Worm (Caenorhabditis elegans) whole organism, young adult: Measurements from ENCODE around the gene T09B9.4.
A peak's percentile ranks its signal among the peaks of the same experiment; 100 is the strongest.

Experiments
- B0035.1 ChIP-seq: sonication (generic microtip); optimal IDR thresholded peaks from 2 replicates; lab custom pipeline; 2016; ENCODE audit warnings: missing genetic modification characterization, mild to moderate bottlenecking, missing compliant biosample characterization, missing genotype, missing genetic modification reagents
- B0261.1 ChIP-seq: sonication (generic microtip); optimal IDR thresholded peaks from 2 replicates; lab custom pipeline; 2016; ENCODE audit warnings: mild to moderate bottlenecking, missing genetic modification characterization, moderate library complexity, missing compliant biosample characterization
- T26A5.8 ChIP-seq: sonication (generic microtip); optimal IDR thresholded peaks from 2 replicates; lab custom pipeline; 2016; ENCODE audit warnings: missing genetic modification characterization, missing compliant biosample characterization
- Y79H2A.3 ChIP-seq: fragments of 200-800 bp; sonication (Bioruptor generic); conservative IDR thresholded peaks from 2 replicates; pipeline ENCODE4 v1.3.6; 2022; ENCODE audit warnings: missing genetic modification reagents, missing genetic modification characterization, missing compliant biosample characterization
- ceh-40 ChIP-seq: fragments of 200-800 bp; sonication (Bioruptor generic); IDR thresholded peaks from 2 replicates; pipeline ENCODE4 v1.3.6; 2022; ENCODE audit warnings: missing genetic modification characterization, missing compliant biosample characterization
- dpl-1 ChIP-seq: fragments of 150-350 bp; optimal IDR thresholded peaks from 2 replicates; lab custom pipeline; 2014; ENCODE audit warnings: missing biosample characterization, missing genetic modification reagents, missing genetic modification characterization
- gei-17 ChIP-seq: fragments of 200-800 bp; sonication (Bioruptor generic); optimal IDR thresholded peaks from 2 replicates; lab custom pipeline; 2018; ENCODE audit warnings: mild to moderate bottlenecking, missing genetic modification characterization, missing compliant biosample characterization
- him-1 ChIP-seq: sonication (generic microtip); optimal IDR thresholded peaks from 2 replicates; lab custom pipeline; 2016; ENCODE audit warnings: missing genotype, missing genetic modification reagents, missing genetic modification characterization, missing compliant biosample characterization
- hmg-20 ChIP-seq: fragments of 200-800 bp; sonication (Bioruptor generic); IDR thresholded peaks from 2 replicates; pipeline ENCODE4 v1.3.6; 2022; ENCODE audit warnings: missing genetic modification reagents, missing genetic modification characterization, missing compliant biosample characterization
- hrde-1 ChIP-seq: sonication (generic microtip); optimal IDR thresholded peaks from 2 replicates; lab custom pipeline; 2016; ENCODE audit warnings: missing genetic modification characterization, mild to moderate bottlenecking, missing compliant biosample characterization, moderate library complexity, missing genotype, missing genetic modification reagents, borderline replicate concordance
- lsl-1 ChIP-seq: fragments of 200-800 bp; sonication (Bioruptor generic); optimal IDR thresholded peaks from 2 replicates; lab custom pipeline; 2018; ENCODE audit warnings: mild to moderate bottlenecking, missing genetic modification characterization, moderate library complexity, missing compliant biosample characterization
- madf-10 ChIP-seq: sonication (generic microtip); optimal IDR thresholded peaks from 2 replicates; lab custom pipeline; 2016; ENCODE audit warnings: mild to moderate bottlenecking, missing genetic modification characterization, missing compliant biosample characterization
- madf-3 ChIP-seq: fragments of 200-800 bp; sonication (Bioruptor generic); IDR thresholded peaks from 2 replicates; pipeline ENCODE4 v1.3.6; 2022; ENCODE audit warnings: missing genetic modification reagents, missing genetic modification characterization, missing compliant biosample characterization
- mcd-1 ChIP-seq: fragments of 200-800 bp; sonication (Bioruptor generic); IDR thresholded peaks from 2 replicates; pipeline ENCODE4 v1.3.6; 2022; ENCODE audit warnings: missing genetic modification reagents, missing genetic modification characterization, missing compliant biosample characterization
- nfya-1 ChIP-seq: sonication (generic microtip); optimal IDR thresholded peaks from 2 replicates; lab custom pipeline; 2017; ENCODE audit warnings: antibody characterized with exemption, missing compliant biosample characterization, missing genetic modification characterization, borderline replicate concordance; ENCODE audit not compliant: insufficient read depth
- nfya-2 ChIP-seq: fragments of 200-800 bp; sonication (Bioruptor generic); IDR thresholded peaks from 2 replicates; pipeline ENCODE4 v1.3.6; 2022; ENCODE audit warnings: missing genetic modification reagents, missing genetic modification characterization, missing compliant biosample characterization
- nhr-120 ChIP-seq: fragments of 200-800 bp; sonication (Bioruptor generic); IDR thresholded peaks from 2 replicates; pipeline ENCODE4 v1.3.6; 2022; ENCODE audit warnings: missing genetic modification characterization, missing compliant biosample characterization
- nhr-179 ChIP-seq: sonication (generic microtip); optimal IDR thresholded peaks from 2 replicates; lab custom pipeline; 2016; ENCODE audit warnings: mild to moderate bottlenecking, missing genetic modification characterization, missing compliant biosample characterization
- pha-4 ChIP-seq: fragments of 150-350 bp; sonication (generic microtip); optimal IDR thresholded peaks from 2 replicates; lab custom pipeline; 2014; ENCODE audit warnings: missing biosample characterization, missing genetic modification reagents, missing genetic modification characterization
- rec-8 ChIP-seq, 2 experiments: sonication (generic microtip); optimal IDR thresholded peaks; 2 replicates each; lab custom pipeline; 2016; ENCODE audit warnings: mild to moderate bottlenecking in 2 of 2, missing genetic modification characterization in 2 of 2, missing genetic modification reagents in 2 of 2, missing genotype in 2 of 2, missing biosample characterization in 1 of 2, missing compliant biosample characterization in 1 of 2, moderate library complexity in 1 of 2
- repo-1 ChIP-seq: sonication (generic microtip); optimal IDR thresholded peaks from 2 replicates; lab custom pipeline; 2017; ENCODE audit warnings: mild to moderate bottlenecking, missing genetic modification characterization, missing compliant biosample characterization
- sea-2 ChIP-seq: fragments of 200-800 bp; sonication (Bioruptor generic); IDR thresholded peaks from 2 replicates; pipeline ENCODE4 v1.3.6; 2022; ENCODE audit warnings: missing genetic modification characterization, missing compliant biosample characterization
- somi-1 ChIP-seq: fragments of 200-800 bp; sonication (Bioruptor generic); optimal IDR thresholded peaks from 2 replicates; lab custom pipeline; 2018; ENCODE audit warnings: mild to moderate bottlenecking, missing genetic modification characterization, missing compliant biosample characterization
- sptf-2 ChIP-seq: fragments of 200-800 bp; sonication (Bioruptor generic); optimal IDR thresholded peaks from 2 replicates; lab custom pipeline; 2018; ENCODE audit warnings: mild to moderate bottlenecking, missing genetic modification characterization, missing compliant biosample characterization
- tbp1 ChIP-seq: fragments of 200-800 bp; sonication (Bioruptor generic); optimal IDR thresholded peaks from 2 replicates; lab custom pipeline; 2018; ENCODE audit warnings: mild to moderate bottlenecking, missing genetic modification characterization, missing compliant biosample characterization
- zfh-2 ChIP-seq: fragments of 200-800 bp; sonication (Bioruptor generic); conservative IDR thresholded peaks from 2 replicates; pipeline ENCODE4 v1.3.6; 2022; ENCODE audit warnings: missing genetic modification reagents, missing genetic modification characterization, missing compliant biosample characterization
- ztf-22 ChIP-seq: fragments of 200-800 bp; sonication (Bioruptor generic); optimal IDR thresholded peaks from 2 replicates; lab custom pipeline; 2018; ENCODE audit warnings: mild to moderate bottlenecking, missing genetic modification characterization, moderate library complexity, missing compliant biosample characterization
- ztf-3 ChIP-seq: fragments of 200-800 bp; sonication (Bioruptor generic); optimal IDR thresholded peaks from 2 replicates; lab custom pipeline; 2018; ENCODE audit warnings: mild to moderate bottlenecking, missing genetic modification characterization, missing compliant biosample characterization
- ztf-6 ChIP-seq: fragments of 200-800 bp; sonication (Bioruptor generic); IDR thresholded peaks from 2 replicates; pipeline ENCODE4 v1.3.6; 2022; ENCODE audit warnings: missing genetic modification reagents, missing genetic modification characterization, missing compliant biosample characterization

Gene T09B9.4

DNA sequence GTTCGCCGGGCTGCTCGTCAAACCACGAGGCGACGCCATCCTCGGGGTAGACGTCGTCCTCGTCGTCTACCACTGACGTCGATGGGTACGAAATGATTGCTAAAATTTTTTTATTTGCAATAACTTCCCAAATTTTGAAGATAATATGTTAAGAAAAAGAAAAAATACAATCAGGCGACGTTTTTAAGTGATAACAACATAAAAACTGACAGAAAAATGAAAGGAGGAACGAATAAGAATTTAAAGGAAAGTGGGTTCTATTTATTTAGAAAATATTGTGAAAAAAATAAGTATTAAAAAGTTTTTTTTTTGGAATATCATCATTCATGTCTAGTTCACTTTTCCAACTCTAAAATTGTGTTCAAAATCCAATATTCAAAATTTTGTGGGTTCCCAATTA lies 48.0 kb upstream of the T09B9.4 start, which contains the start of gene dpy-22:
Gene dpy-22 (minus strand): TSS at position 101 of the 400 bp plus-strand sequence.
- no peak for TF ChIP-seq ztf-6 (GFP tag; lab: Robert Waterston, UW)

DNA sequence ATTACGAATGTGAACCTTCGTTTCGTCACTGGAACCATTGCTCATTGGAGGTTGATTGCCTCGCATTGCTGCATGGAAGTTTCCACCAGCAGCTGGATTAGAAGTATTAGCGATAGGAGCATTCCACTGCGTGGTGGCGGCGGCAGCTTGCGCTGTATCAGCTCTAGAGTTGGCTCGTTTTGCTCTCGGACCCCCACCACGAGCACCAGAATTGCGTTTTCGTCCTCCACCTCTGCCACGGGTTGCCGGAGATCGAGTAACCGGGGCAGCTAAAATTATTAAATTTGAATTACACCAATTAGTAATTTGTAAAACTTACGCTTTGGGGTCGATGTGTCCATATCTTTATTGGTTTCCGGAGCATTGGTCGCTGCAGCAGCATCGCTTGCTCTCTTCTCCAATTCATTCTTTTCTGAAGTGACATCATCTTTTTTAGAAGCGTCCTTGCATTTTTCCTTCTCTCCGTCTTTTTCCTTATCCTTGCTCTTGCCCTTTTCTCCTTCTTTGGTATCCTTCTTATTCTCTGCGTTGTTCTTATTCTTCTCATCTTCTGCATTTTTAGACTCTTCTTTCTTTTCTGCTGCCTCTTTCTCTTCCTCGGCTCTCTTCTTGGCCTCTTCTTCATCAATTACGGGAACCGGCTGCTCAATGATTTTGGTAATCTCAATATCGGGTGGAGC lies 40.1 kb upstream of the T09B9.4 start:
- TF ChIP-seq ztf-3 (GFP tag; lab: Kevin White, UChicago) = no peak
- no peak for TF ChIP-seq repo-1 (tag; lab: Kevin White, UChicago)
- TF ChIP-seq mcd-1 (GFP tag; lab: Robert Waterston, UW) = 0 out of 2 replicates have a peak, but pooled peaks have one; percentile 7
- peak; percentile 52 for TF ChIP-seq zfh-2 (GFP tag; lab: Robert Waterston, UW)

ce11 chrX:9807377-9808048 lies 33.4 kb upstream of the T09B9.4 start, which contains the start of gene lgc-47:
Gene lgc-47 (minus strand): TSS chrX:9807662.
- peak; percentile 86 for TF ChIP-seq zfh-2 (GFP tag; lab: Robert Waterston, UW)
- TF ChIP-seq hrde-1 (tag; lab: Kevin White, UChicago) = no peak
- TF ChIP-seq tbp1 = no peak
- TF ChIP-seq madf-10 (tag; lab: Kevin White, UChicago) = peak; percentile 3
- no peak for TF ChIP-seq T26A5.8 (tag; lab: Kevin White, UChicago)

- TF ChIP-seq somi-1 (GFP tag; lab: Kevin White, UChicago) = no peak
- TF ChIP-seq pha-4 (tag; lab: Kevin White, UChicago) = no peak
- TF ChIP-seq sptf-2 (GFP tag; lab: Kevin White, UChicago) = no peak
- TF ChIP-seq madf-3 (GFP tag; lab: Robert Waterston, UW) = no peak
- TF ChIP-seq hmg-20 (GFP tag; lab: Robert Waterston, UW) = no peak
- no peak for TF ChIP-seq nhr-179
- TF ChIP-seq rec-8 (tag; optimal IDR thresholded peaks at IDR 0.05; lab: Kevin White, UChicago) = no peak
- TF ChIP-seq him-1 (tag; lab: Kevin White, UChicago) = no peak
- TF ChIP-seq ztf-22 (GFP tag; lab: Kevin White, UChicago) = no peak
- TF ChIP-seq sea-2 (GFP tag; lab: Robert Waterston, UW) = no peak
- no peak for TF ChIP-seq nfya-2 (GFP tag; lab: Robert Waterston, UW)
- no peak for TF ChIP-seq Y79H2A.3 (GFP tag; lab: Robert Waterston, UW)
- TF ChIP-seq B0035.1 (tag; lab: Kevin White, UChicago) = no peak
- no peak for TF ChIP-seq B0261.1 (tag; lab: Kevin White, UChicago)
- TF ChIP-seq lsl-1 = no peak
- no peak for TF ChIP-seq ceh-40 (GFP tag; lab: Robert Waterston, UW)
- TF ChIP-seq dpl-1 = no peak
- no peak for TF ChIP-seq nhr-120 (GFP tag; lab: Robert Waterston, UW)
- TF ChIP-seq nfya-1 (tag; lab: Kevin White, UChicago) = no peak
- TF ChIP-seq, all 124 proteins: peak for 0
Observed at ce11 chrX:9805426-9805825, 31.3 kb upstream of the T09B9.4 start.

DNA sequence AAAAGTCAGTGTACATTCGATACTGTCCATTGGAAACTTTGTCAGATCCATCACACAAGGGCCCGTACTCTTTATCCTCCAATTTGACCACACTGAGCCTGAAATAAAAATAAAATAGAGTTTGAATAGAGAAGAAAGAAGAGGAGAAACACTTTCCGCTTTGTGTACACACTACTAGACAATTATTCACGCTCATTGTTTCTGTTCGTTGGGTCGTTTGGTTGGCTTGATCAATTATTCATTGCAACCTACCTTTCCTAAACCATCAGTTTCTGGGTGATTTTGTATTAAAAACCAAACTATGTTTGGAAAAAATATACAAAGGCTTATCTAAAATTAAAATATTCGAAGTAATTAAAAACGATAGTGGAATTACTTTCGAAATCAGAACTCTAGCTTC lies 30.6 kb upstream of the T09B9.4 start:
- no peak for TF ChIP-seq gei-17 (GFP tag; lab: Kevin White, UChicago)
- TF ChIP-seq, all 124 proteins: peak for 0
